Worm (Caenorhabditis elegans) whole organism, L3 larva: Measurements from ENCODE around the gene efl-3.

ENCODE experiments used
- R02D3.7 ChIP-seq: fragments of 150-350 bp; optimal IDR thresholded peaks from 2 replicates; lab custom pipeline; 2014; ENCODE audit warnings: missing biosample characterization, missing genetic modification characterization
- ZK546.5 ChIP-seq: sonication (generic microtip); optimal IDR thresholded peaks from 2 replicates; lab custom pipeline; 2017; ENCODE audit warnings: missing biosample characterization, missing genetic modification characterization
- aly-2 ChIP-seq: fragments of 150-350 bp; optimal IDR thresholded peaks from 2 replicates; lab custom pipeline; 2014; ENCODE audit warnings: missing biosample characterization, missing genetic modification characterization
- ama-1 ChIP-seq: fragments of 150-350 bp; optimal IDR thresholded peaks from 2 replicates; lab custom pipeline; 2018
- ceh-16 ChIP-seq: sonication (generic microtip); optimal IDR thresholded peaks from 2 replicates; lab custom pipeline; 2017; ENCODE audit warnings: missing biosample characterization, missing genetic modification characterization
- ceh-28 ChIP-seq: fragments of 150-350 bp; optimal IDR thresholded peaks from 2 replicates; lab custom pipeline; 2014; ENCODE audit warnings: missing biosample characterization, missing genetic modification reagents, missing genetic modification characterization
- ceh-82 ChIP-seq: fragments of 150-350 bp; optimal IDR thresholded peaks from 2 replicates; lab custom pipeline; 2014; ENCODE audit warnings: missing biosample characterization, missing genetic modification characterization
- ceh-9 ChIP-seq: sonication (generic microtip); optimal IDR thresholded peaks from 2 replicates; lab custom pipeline; 2018; ENCODE audit warnings: missing biosample characterization, missing genetic modification characterization
- daf-12 ChIP-seq: fragments of 150-350 bp; optimal IDR thresholded peaks from 2 replicates; lab custom pipeline; 2014; ENCODE audit warnings: missing biosample characterization, missing genetic modification reagents, missing genetic modification characterization
- egl-27 ChIP-seq: sonication (generic microtip); optimal IDR thresholded peaks from 4 replicates; lab custom pipeline; 2017; ENCODE audit warnings: missing biosample characterization, missing genetic modification reagents, missing genetic modification characterization
- egl-5 ChIP-seq: fragments of 150-350 bp; optimal IDR thresholded peaks from 2 replicates; lab custom pipeline; 2017; ENCODE audit warnings: missing biosample characterization, missing genetic modification reagents, missing genetic modification characterization, inconsistent platforms
- elt-1 ChIP-seq: fragments of 150-350 bp; optimal IDR thresholded peaks from 2 replicates; lab custom pipeline; 2014; ENCODE audit warnings: missing biosample characterization, missing genetic modification characterization
- elt-2 ChIP-seq: sonication (generic microtip); optimal IDR thresholded peaks from 2 replicates; lab custom pipeline; 2016; ENCODE audit warnings: missing genetic modification reagents, mild to moderate bottlenecking, missing genetic modification characterization, missing compliant biosample characterization
- elt-3 ChIP-seq, 3 experiments: fragments of 150-350 bp in 1 of 3; sonication (generic microtip) in 2 of 3; optimal IDR thresholded peaks; 2 replicates in 2 of 3; 4 replicates in 1 of 3; lab custom pipeline; 2014 to 2017; ENCODE audit warnings: missing biosample characterization in 3 of 3, missing genetic modification characterization in 3 of 3
- eor-1 ChIP-seq, 2 experiments: fragments of 150-350 bp; optimal IDR thresholded peaks; 2 replicates each; lab custom pipeline; 2014 to 2018; ENCODE audit warnings: missing biosample characterization in 2 of 2, missing genetic modification characterization in 2 of 2
- fkh-10 ChIP-seq: sonication (generic microtip); optimal IDR thresholded peaks from 2 replicates; lab custom pipeline; 2017; ENCODE audit warnings: missing biosample characterization, missing genetic modification reagents, missing genetic modification characterization
- fkh-2 ChIP-seq: fragments of 150-350 bp; optimal IDR thresholded peaks from 2 replicates; lab custom pipeline; 2014; ENCODE audit warnings: missing biosample characterization, missing genetic modification reagents, missing genetic modification characterization
- fos-1 ChIP-seq: fragments of 150-350 bp; optimal IDR thresholded peaks from 2 replicates; lab custom pipeline; 2014; ENCODE audit warnings: missing biosample characterization, missing genetic modification characterization
- hmg-11 ChIP-seq: sonication (generic microtip); optimal IDR thresholded peaks from 2 replicates; lab custom pipeline; 2016; ENCODE audit warnings: missing genetic modification characterization, missing compliant biosample characterization
- jun-1 ChIP-seq: fragments of 150-350 bp; optimal IDR thresholded peaks from 2 replicates; lab custom pipeline; 2014; ENCODE audit warnings: missing biosample characterization, missing genetic modification reagents, missing genetic modification characterization
- lin-15B ChIP-seq: fragments of 150-350 bp; optimal IDR thresholded peaks from 2 replicates; lab custom pipeline; 2014; ENCODE audit warnings: missing biosample characterization, missing genetic modification characterization
- lin-39 ChIP-seq: fragments of 150-350 bp; optimal IDR thresholded peaks from 2 replicates; lab custom pipeline; 2018; ENCODE audit warnings: missing biosample characterization, missing genetic modification reagents, missing genetic modification characterization
- lsy-12 ChIP-seq: sonication (generic microtip); optimal IDR thresholded peaks from 2 replicates; lab custom pipeline; 2016; ENCODE audit warnings: mild to moderate bottlenecking, missing genetic modification characterization, missing compliant biosample characterization
- mdl-1 ChIP-seq: fragments of 150-350 bp; optimal IDR thresholded peaks from 2 replicates; lab custom pipeline; 2014; ENCODE audit warnings: missing biosample characterization, missing genetic modification characterization
- mml-1 ChIP-seq: fragments of 150-350 bp; sonication (generic microtip); optimal IDR thresholded peaks from 3 replicates; lab custom pipeline; 2014; ENCODE audit warnings: missing biosample characterization, missing genetic modification characterization
- nfya-1 ChIP-seq: sonication (generic microtip); optimal IDR thresholded peaks from 2 replicates; lab custom pipeline; 2017; ENCODE audit warnings: missing genetic modification characterization, mild to moderate bottlenecking, missing compliant biosample characterization, antibody characterized with exemption, moderate library complexity; ENCODE audit not compliant: insufficient read depth
- nhr-11 ChIP-seq: fragments of 150-350 bp; optimal IDR thresholded peaks from 2 replicates; lab custom pipeline; 2014; ENCODE audit warnings: missing biosample characterization, missing genetic modification characterization
- nhr-12 ChIP-seq: fragments of 150-350 bp; optimal IDR thresholded peaks from 2 replicates; lab custom pipeline; 2014; ENCODE audit warnings: missing biosample characterization, missing genetic modification characterization
- nhr-23 ChIP-seq: fragments of 150-350 bp; optimal IDR thresholded peaks from 2 replicates; lab custom pipeline; 2014; ENCODE audit warnings: missing biosample characterization, missing genetic modification reagents, missing genetic modification characterization
- nhr-237 ChIP-seq: fragments of 150-350 bp; optimal IDR thresholded peaks from 2 replicates; lab custom pipeline; 2014; ENCODE audit warnings: missing biosample characterization, missing genetic modification characterization
- nhr-25 ChIP-seq: sonication (generic microtip); optimal IDR thresholded peaks from 2 replicates; lab custom pipeline; 2017; ENCODE audit warnings: missing biosample characterization, missing genetic modification characterization
- nhr-28 ChIP-seq: fragments of 150-350 bp; optimal IDR thresholded peaks from 2 replicates; lab custom pipeline; 2014; ENCODE audit warnings: missing biosample characterization, missing genetic modification characterization
- nhr-43 ChIP-seq: sonication (generic microtip); optimal IDR thresholded peaks from 2 replicates; lab custom pipeline; 2016; ENCODE audit warnings: mild to moderate bottlenecking, missing genetic modification characterization, missing compliant biosample characterization; ENCODE audit not compliant: poor library complexity, severe bottlenecking
- nhr-67 ChIP-seq: fragments of 150-350 bp; optimal IDR thresholded peaks from 2 replicates; lab custom pipeline; 2014; ENCODE audit warnings: missing biosample characterization, missing genetic modification characterization
- nhr-76 ChIP-seq: fragments of 150-350 bp; sonication (generic microtip); optimal IDR thresholded peaks from 5 replicates; lab custom pipeline; 2014; ENCODE audit warnings: missing biosample characterization, missing genetic modification characterization
- nhr-77 ChIP-seq: fragments of 150-350 bp; optimal IDR thresholded peaks from 2 replicates; lab custom pipeline; 2014; ENCODE audit warnings: missing biosample characterization, missing genetic modification characterization
- pha-4 ChIP-seq: fragments of 150-350 bp; optimal IDR thresholded peaks from 2 replicates; lab custom pipeline; 2014; ENCODE audit warnings: missing biosample characterization, missing genetic modification reagents, missing genetic modification characterization
- pqm-1 ChIP-seq: fragments of 150-350 bp; optimal IDR thresholded peaks from 2 replicates; lab custom pipeline; 2017; ENCODE audit warnings: missing biosample characterization, missing genetic modification characterization, inconsistent platforms
- sea-2 ChIP-seq: fragments of 150-350 bp; sonication (generic microtip); optimal IDR thresholded peaks from 4 replicates; lab custom pipeline; 2014; ENCODE audit warnings: missing biosample characterization, missing genetic modification reagents, missing genetic modification characterization
- skn-1 ChIP-seq: fragments of 150-350 bp; optimal IDR thresholded peaks from 2 replicates; lab custom pipeline; 2014; ENCODE audit warnings: missing biosample characterization, missing genetic modification characterization
- snpc-4 ChIP-seq: fragments of 150-350 bp; optimal IDR thresholded peaks from 2 replicates; lab custom pipeline; 2014; ENCODE audit warnings: missing biosample characterization, missing genetic modification characterization
- tbx-2 ChIP-seq: sonication (generic microtip); optimal IDR thresholded peaks from 2 replicates; lab custom pipeline; 2016; ENCODE audit warnings: mild to moderate bottlenecking, missing genetic modification characterization, missing compliant biosample characterization
- unc-39 ChIP-seq: sonication (generic microtip); optimal IDR thresholded peaks from 4 replicates; lab custom pipeline; 2017; ENCODE audit warnings: missing biosample characterization, missing genetic modification characterization
- unc-62 ChIP-seq: fragments of 150-350 bp; sonication (generic microtip); optimal IDR thresholded peaks from 4 replicates; lab custom pipeline; 2014; ENCODE audit warnings: missing biosample characterization, missing genetic modification reagents, missing genetic modification characterization
- zag-1 ChIP-seq: fragments of 150-350 bp; optimal IDR thresholded peaks from 2 replicates; lab custom pipeline; 2014; ENCODE audit warnings: missing biosample characterization, missing genetic modification characterization
- ztf-11 ChIP-seq: fragments of 150-350 bp; optimal IDR thresholded peaks from 2 replicates; lab custom pipeline; 2014; ENCODE audit warnings: missing biosample characterization, missing genetic modification characterization
- ztf-4 ChIP-seq: fragments of 150-350 bp; optimal IDR thresholded peaks from 2 replicates; lab custom pipeline; 2014; ENCODE audit warnings: missing biosample characterization, missing genetic modification characterization

efl-3 gene

ce11 chrII:8441519-8441918, 29.0 kb downstream of the efl-3 start:
- TF ChIP-seq elt-1 (tag; lab: Kevin White, UChicago), result no peak
- TF ChIP-seq nhr-25 (tag; lab: Kevin White, UChicago), result no peak
- TF ChIP-seq ama-1 (lab: Kevin White, UChicago), result no peak
- TF ChIP-seq tbx-2 (tag; lab: Kevin White, UChicago), result peak; percentile 18
- TF ChIP-seq ztf-4 (tag; lab: Kevin White, UChicago), result no peak
- TF ChIP-seq aly-2 (tag; lab: Kevin White, UChicago), result no peak
- TF ChIP-seq eor-1 (tag; optimal IDR thresholded peaks at IDR 0.05; lab: Kevin White, UChicago), result no peak
- no peak for TF ChIP-seq snpc-4 (tag; lab: Kevin White, UChicago)
- no peak for TF ChIP-seq mdl-1 (tag; lab: Kevin White, UChicago)
- TF ChIP-seq nhr-23 (tag; lab: Kevin White, UChicago), result peak; percentile 6
- TF ChIP-seq lin-15B (tag; lab: Kevin White, UChicago), result no peak
- peak; percentile 33 for TF ChIP-seq nhr-43 (tag; lab: Kevin White, UChicago)
- no peak for TF ChIP-seq nhr-237
- no peak for TF ChIP-seq lin-39
- no peak for TF ChIP-seq sea-2 (GFP tag; lab: Kevin White, UChicago)

DNA sequence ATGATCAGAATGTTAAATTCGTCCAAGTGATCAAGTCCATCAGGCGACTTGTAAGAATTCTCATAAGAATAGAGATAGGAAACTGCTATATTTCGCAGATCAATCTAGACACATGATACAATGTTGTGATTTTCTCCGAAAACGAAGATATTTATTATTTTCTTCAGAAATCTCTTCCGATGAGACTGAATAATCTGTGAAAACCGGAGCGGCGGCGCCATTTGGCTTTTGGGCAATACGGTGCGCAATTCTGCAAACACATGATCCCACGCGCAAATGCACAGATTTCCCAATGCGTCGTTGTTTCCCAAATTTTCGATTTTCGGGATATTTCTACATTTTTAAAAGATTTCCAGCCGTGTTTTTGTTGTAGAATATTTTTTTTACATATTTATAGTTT, 29.7 kb downstream of the efl-3 start:
- peak; percentile 78 for TF ChIP-seq nhr-43 (tag; lab: Kevin White, UChicago)
- no peak for TF ChIP-seq ama-1 (lab: Kevin White, UChicago)
- TF ChIP-seq tbx-2 (tag; lab: Kevin White, UChicago), result no peak
- TF ChIP-seq ztf-4 (tag; lab: Kevin White, UChicago), result no peak
- no peak for TF ChIP-seq ztf-11
- no peak for TF ChIP-seq daf-12 (tag; lab: Kevin White, UChicago)
- TF ChIP-seq fkh-10, result no peak
- TF ChIP-seq R02D3.7 (tag; lab: Kevin White, UChicago), result peak; percentile 7
- TF ChIP-seq lin-39, result peak; percentile 52
- no peak for TF ChIP-seq egl-5
- no peak for TF ChIP-seq fkh-2
- TF ChIP-seq ceh-9 (tag; lab: Kevin White, UChicago), result no peak
- no peak for TF ChIP-seq nhr-28 (tag; lab: Kevin White, UChicago)
- no peak for TF ChIP-seq egl-27
- no peak for TF ChIP-seq skn-1 (tag; lab: Kevin White, UChicago)
- TF ChIP-seq unc-39 (tag; lab: Kevin White, UChicago), result no peak
- no peak for TF ChIP-seq ceh-16 (tag; lab: Kevin White, UChicago)
- TF ChIP-seq elt-3 (tag; optimal IDR thresholded peaks at IDR 0.05; lab: Kevin White, UChicago), result no peak
- no peak for TF ChIP-seq nhr-11 (tag; lab: Kevin White, UChicago)
- TF ChIP-seq zag-1 (tag; lab: Kevin White, UChicago), result no peak
- TF ChIP-seq lsy-12 (tag; lab: Kevin White, UChicago), result no peak
- no peak for TF ChIP-seq fos-1 (tag; lab: Kevin White, UChicago)
- no peak for TF ChIP-seq aly-2 (tag; lab: Kevin White, UChicago)
- no peak for TF ChIP-seq nhr-77 (tag; lab: Kevin White, UChicago)
- peak; percentile 17 for TF ChIP-seq lin-15B (tag; lab: Kevin White, UChicago)
- peak; percentile 53 for TF ChIP-seq nhr-23 (tag; lab: Kevin White, UChicago)
- no peak for TF ChIP-seq eor-1 (tag; optimal IDR thresholded peaks at IDR 0.05; lab: Kevin White, UChicago)
- no peak for TF ChIP-seq ZK546.5 (tag; lab: Kevin White, UChicago)
- no peak for TF ChIP-seq nhr-76 (tag; lab: Kevin White, UChicago)
- peak; percentile 19 for TF ChIP-seq elt-2 (tag; lab: Kevin White, UChicago)
- peak; percentile 78 for TF ChIP-seq hmg-11
- no peak for TF ChIP-seq jun-1 (tag; lab: Kevin White, UChicago)
- TF ChIP-seq nhr-237, result no peak
- no peak for TF ChIP-seq pqm-1
- TF ChIP-seq sea-2 (GFP tag; lab: Kevin White, UChicago), result no peak
- no peak for TF ChIP-seq pha-4 (tag; lab: Kevin White, UChicago)
- no peak for TF ChIP-seq mml-1 (tag; lab: Kevin White, UChicago)
- TF ChIP-seq nhr-67 (tag; lab: Kevin White, UChicago), result no peak
- peak; percentile 27 for TF ChIP-seq nhr-25 (tag; lab: Kevin White, UChicago)
- TF ChIP-seq ceh-28 (tag; lab: Kevin White, UChicago), result no peak
- TF ChIP-seq unc-62 (GFP tag; lab: Kevin White, UChicago), result no peak
- no peak for TF ChIP-seq elt-1 (tag; lab: Kevin White, UChicago)
- TF ChIP-seq nfya-1 (tag; lab: Kevin White, UChicago), result peak; percentile 66
- peak; percentile 73 for TF ChIP-seq snpc-4 (tag; lab: Kevin White, UChicago)
- TF ChIP-seq nhr-12 (tag; lab: Kevin White, UChicago), result no peak
- no peak for TF ChIP-seq mdl-1 (tag; lab: Kevin White, UChicago)
- TF ChIP-seq ceh-82, result no peak
